Fruit fly (Drosophila melanogaster) whole organism, embryonic: ENCODE data around the gene CG13667.

ENCODE experiments used
- Asciz ChIP-seq: fragments of 200-800 bp; sonication (Bioruptor generic); optimal IDR thresholded peaks from 2 replicates; lab custom pipeline; 2017; ENCODE audit warnings: missing biosample characterization, mild to moderate bottlenecking, missing genetic modification characterization, missing genetic modification reagents
- Atf3 ChIP-seq: fragments of 200-800 bp; sonication (Bioruptor generic); optimal IDR thresholded peaks from 3 replicates; lab custom pipeline; 2016; ENCODE audit warnings: missing biosample characterization, missing genetic modification characterization
- CG11695 ChIP-seq: fragments of 200-800 bp; sonication (Bioruptor generic); IDR thresholded peaks from 3 replicates; pipeline ENCODE4 v1.3.6; 2022; ENCODE audit warnings: missing biosample characterization, missing genetic modification characterization
- CG12659 ChIP-seq: fragments of 200-800 bp; sonication (Bioruptor generic); optimal IDR thresholded peaks from 3 replicates; lab custom pipeline; 2017; ENCODE audit warnings: mild to moderate bottlenecking, missing biosample characterization, missing genetic modification reagents, missing genetic modification characterization
- CG16863 ChIP-seq: fragments of 200-800 bp; sonication (Bioruptor generic); optimal IDR thresholded peaks from 3 replicates; lab custom pipeline; 2016; ENCODE audit warnings: missing biosample characterization, missing genetic modification characterization
- CG17829 ChIP-seq: fragments of 200-800 bp; optimal IDR thresholded peaks from 2 replicates; lab custom pipeline; 2019; ENCODE audit warnings: missing biosample characterization, mild to moderate bottlenecking, missing genetic modification characterization, moderate library complexity
- CG18764 ChIP-seq: fragments of 200-800 bp; sonication (Bioruptor generic); optimal IDR thresholded peaks from 3 replicates; lab custom pipeline; 2016; ENCODE audit warnings: missing biosample characterization, missing genetic modification characterization
- CG32532 ChIP-seq: fragments of 200-800 bp; sonication (Bioruptor generic); IDR thresholded peaks from 2 replicates; pipeline ENCODE4 v1.3.6; 2022; ENCODE audit warnings: missing biosample characterization, missing genetic modification characterization
- CG32772 ChIP-seq: fragments of 200-800 bp; sonication (Bioruptor generic); IDR thresholded peaks from 2 replicates; pipeline ENCODE4 v1.3.6; 2022; ENCODE audit warnings: missing biosample characterization, missing genetic modification characterization
- CG34376 ChIP-seq: fragments of 200-800 bp; sonication (Bioruptor generic); optimal IDR thresholded peaks from 2 replicates; lab custom pipeline; 2018; ENCODE audit warnings: missing biosample characterization, mild to moderate bottlenecking, missing genetic modification characterization
- CG4617 ChIP-seq: fragments of 200-800 bp; sonication (Bioruptor generic); optimal IDR thresholded peaks from 3 replicates; lab custom pipeline; 2016; ENCODE audit warnings: missing biosample characterization, missing genetic modification characterization, borderline replicate concordance
- CG7745 ChIP-seq: fragments of 200-800 bp; sonication (Bioruptor generic); optimal IDR thresholded peaks from 2 replicates; lab custom pipeline; 2018; ENCODE audit warnings: missing biosample characterization, mild to moderate bottlenecking, missing genetic modification characterization, moderate library complexity
- CG7786 ChIP-seq: fragments of 200-800 bp; sonication (Bioruptor generic); optimal IDR thresholded peaks from 2 replicates; lab custom pipeline; 2016; ENCODE audit warnings: missing biosample characterization, missing genetic modification characterization
- CG8478 ChIP-seq: fragments of >200 bp; optimal IDR thresholded peaks from 2 replicates; lab custom pipeline; 2018
- CG8924 ChIP-seq: fragments of 200-800 bp; optimal IDR thresholded peaks from 3 replicates; lab custom pipeline; 2019; ENCODE audit warnings: missing biosample characterization, mild to moderate bottlenecking, missing genetic modification characterization, moderate library complexity
- CG8944 ChIP-seq: fragments of 200-800 bp; sonication (Bioruptor generic); optimal IDR thresholded peaks from 3 replicates; lab custom pipeline; 2016; ENCODE audit warnings: missing biosample characterization, missing genetic modification characterization
- CG9876 ChIP-seq: fragments of 200-800 bp; sonication (Bioruptor generic); optimal IDR thresholded peaks from 2 replicates; lab custom pipeline; 2016; ENCODE audit warnings: missing biosample characterization, missing genetic modification characterization
- CrebB ChIP-seq: fragments of 200-800 bp; sonication (Bioruptor generic); optimal IDR thresholded peaks from 3 replicates; lab custom pipeline; 2018; ENCODE audit warnings: missing biosample characterization, mild to moderate bottlenecking, missing genetic modification characterization
- Doc3 ChIP-seq: fragments of 200-800 bp; sonication (Bioruptor generic); IDR thresholded peaks from 3 replicates; pipeline ENCODE4 v1.3.6; 2022; ENCODE audit warnings: missing biosample characterization, missing genetic modification characterization; ENCODE audit not compliant: partially characterized antibody
- Drgx ChIP-seq: fragments of 200-800 bp; sonication (Bioruptor generic); IDR thresholded peaks from 2 replicates; pipeline ENCODE4 v1.3.6; 2022; ENCODE audit warnings: missing biosample characterization, missing genetic modification characterization
- Elba2 ChIP-seq: fragments of 200-800 bp; sonication (Bioruptor generic); optimal IDR thresholded peaks from 3 replicates; lab custom pipeline; 2016; ENCODE audit warnings: missing biosample characterization, missing genetic modification characterization
- Gsc ChIP-seq: fragments of 200-800 bp; sonication (Bioruptor generic); IDR thresholded peaks from 2 replicates; pipeline ENCODE4 v1.3.6; 2022; ENCODE audit warnings: missing biosample characterization, missing genetic modification characterization
- HLH54F ChIP-seq: fragments of 200-800 bp; sonication (Bioruptor generic); optimal IDR thresholded peaks from 3 replicates; lab custom pipeline; 2016; ENCODE audit warnings: missing biosample characterization, missing genetic modification characterization
- MTF-1 ChIP-seq: fragments of 200-800 bp; sonication (Bioruptor generic); optimal IDR thresholded peaks from 2 replicates; lab custom pipeline; 2018; ENCODE audit warnings: missing biosample characterization, mild to moderate bottlenecking, missing genetic modification characterization, borderline replicate concordance
- Max ChIP-seq: fragments of 200-800 bp; sonication (Bioruptor generic); optimal IDR thresholded peaks from 2 replicates; lab custom pipeline; 2016; ENCODE audit warnings: missing biosample characterization, mild to moderate bottlenecking, missing genetic modification characterization
- Med ChIP-seq: fragments of 200-800 bp; sonication (Bioruptor generic); peaks from one replicate; lab custom pipeline; 2016; ENCODE audit warnings: missing biosample characterization, missing genetic modification characterization, mild to moderate bottlenecking, inconsistent platforms, moderate library complexity
- Meics ChIP-seq: fragments of 200-800 bp; sonication (Bioruptor generic); optimal IDR thresholded peaks from 2 replicates; lab custom pipeline; 2017; ENCODE audit warnings: missing biosample characterization, mild to moderate bottlenecking, missing genetic modification characterization
- NFAT ChIP-seq: fragments of 200-800 bp; sonication (Bioruptor generic); IDR thresholded peaks from 2 replicates; pipeline ENCODE4 v1.3.6; 2022; ENCODE audit warnings: missing biosample characterization, missing genetic modification characterization
- NfI ChIP-seq: fragments of 200-800 bp; sonication (Bioruptor generic); optimal IDR thresholded peaks from 3 replicates; lab custom pipeline; 2018; ENCODE audit warnings: missing biosample characterization, mild to moderate bottlenecking, missing genetic modification characterization, moderate library complexity
- Six4 ChIP-seq: fragments of 200-800 bp; sonication (Bioruptor generic); optimal IDR thresholded peaks from 2 replicates; lab custom pipeline; 2016; ENCODE audit warnings: missing biosample characterization, missing genetic modification characterization
- Stat92E ChIP-seq, 3 experiments: fragments of >200 bp in 2 of 3; fragments of 200-800 bp in 1 of 3; sonication (Bioruptor generic) in 1 of 3; optimal IDR thresholded peaks; 2 replicates each; lab custom pipeline; 2017 to 2019; ENCODE audit warnings: missing biosample characterization in 3 of 3, missing genetic modification characterization in 3 of 3, mild to moderate bottlenecking in 1 of 3, moderate library complexity in 1 of 3
- Xrp1 ChIP-seq: fragments of 200-800 bp; sonication (Bioruptor generic); IDR thresholded peaks from 2 replicates; pipeline ENCODE4 v1.3.6; 2022; ENCODE audit warnings: missing biosample characterization, missing genetic modification characterization
- abd-A ChIP-seq: fragments of 200-800 bp; sonication (Bioruptor generic); optimal IDR thresholded peaks from 3 replicates; lab custom pipeline; 2019; ENCODE audit warnings: missing biosample characterization, mild to moderate bottlenecking, missing genetic modification characterization, moderate library complexity
- ara ChIP-seq: fragments of 200-800 bp; sonication (Bioruptor generic); IDR thresholded peaks from 2 replicates; pipeline ENCODE4 v1.3.6; 2022; ENCODE audit warnings: missing biosample characterization, missing genetic modification characterization
- ase ChIP-seq: fragments of 200-800 bp; sonication (Bioruptor generic); IDR thresholded peaks from 3 replicates; pipeline ENCODE4 v1.3.6; 2022; ENCODE audit warnings: missing biosample characterization, missing genetic modification characterization
- bcd ChIP-seq: fragments of 200-800 bp; sonication (Bioruptor generic); optimal IDR thresholded peaks from 2 replicates; lab custom pipeline; 2017; ENCODE audit warnings: missing biosample characterization, mild to moderate bottlenecking, missing genetic modification characterization
- caup ChIP-seq: fragments of 200-800 bp; sonication (Bioruptor generic); optimal IDR thresholded peaks from 3 replicates; lab custom pipeline; 2017; ENCODE audit warnings: missing biosample characterization, mild to moderate bottlenecking, missing genetic modification characterization, moderate library complexity; ENCODE audit not compliant: severe bottlenecking
- dysf ChIP-seq: fragments of 200-800 bp; sonication (Bioruptor generic); IDR thresholded peaks from 3 replicates; pipeline ENCODE4 v1.3.6; 2022; ENCODE audit warnings: missing biosample characterization, missing genetic modification characterization
- gem ChIP-seq: fragments of 200-800 bp; sonication (Bioruptor generic); optimal IDR thresholded peaks from 2 replicates; lab custom pipeline; 2019; ENCODE audit warnings: missing biosample characterization, mild to moderate bottlenecking, missing genetic modification characterization, moderate library complexity
- ken ChIP-seq: fragments of 200-800 bp; sonication (Bioruptor generic); IDR thresholded peaks from 3 replicates; pipeline ENCODE4 v1.3.6; 2022; ENCODE audit warnings: missing biosample characterization, missing genetic modification characterization
- lilli ChIP-seq: fragments of 200-800 bp; sonication (Bioruptor generic); optimal IDR thresholded peaks from 3 replicates; lab custom pipeline; 2016; ENCODE audit warnings: missing biosample characterization, missing genetic modification characterization
- p53 ChIP-seq: fragments of 200-800 bp; sonication (Bioruptor generic); optimal IDR thresholded peaks from 2 replicates; lab custom pipeline; 2016; ENCODE audit warnings: missing biosample characterization, missing genetic modification characterization
- phol ChIP-seq: fragments of 200-800 bp; sonication (Bioruptor generic); optimal IDR thresholded peaks from 3 replicates; lab custom pipeline; 2018; ENCODE audit warnings: missing biosample characterization, mild to moderate bottlenecking, missing genetic modification characterization, moderate library complexity
- repo ChIP-seq: fragments of 200-800 bp; sonication (Bioruptor generic); optimal IDR thresholded peaks from 2 replicates; lab custom pipeline; 2016; ENCODE audit warnings: missing biosample characterization, missing genetic modification characterization
- salm ChIP-seq: fragments of 200-800 bp; sonication (Bioruptor generic); optimal IDR thresholded peaks from 2 replicates; lab custom pipeline; 2018; ENCODE audit warnings: missing biosample characterization, mild to moderate bottlenecking, missing genetic modification characterization
- sc ChIP-seq, 3 experiments: fragments of >200 bp in 2 of 3; fragments of 200-800 bp in 1 of 3; sonication (Bioruptor generic) in 1 of 3; optimal IDR thresholded peaks; 2 replicates in 2 of 3; 3 replicates in 1 of 3; lab custom pipeline; 2017; ENCODE audit warnings: mild to moderate bottlenecking in 1 of 3, missing biosample characterization in 1 of 3, missing genetic modification characterization in 1 of 3, missing genetic modification reagents in 1 of 3
- sd ChIP-seq: fragments of 200-800 bp; sonication (Bioruptor generic); optimal IDR thresholded peaks from 3 replicates; lab custom pipeline; 2018; ENCODE audit warnings: missing biosample characterization, mild to moderate bottlenecking, missing genetic modification characterization, moderate library complexity
- tio ChIP-seq: fragments of 200-800 bp; sonication (Bioruptor generic); optimal IDR thresholded peaks from 2 replicates; lab custom pipeline; 2017; ENCODE audit warnings: missing biosample characterization, missing genetic modification characterization, inconsistent platforms
- trem ChIP-seq: fragments of 200-800 bp; optimal IDR thresholded peaks from 3 replicates; lab custom pipeline; 2019; ENCODE audit warnings: missing biosample characterization, mild to moderate bottlenecking, missing genetic modification characterization, moderate library complexity
- zfh1 ChIP-seq: fragments of 200-800 bp; sonication (Bioruptor generic); IDR thresholded peaks from 3 replicates; pipeline ENCODE4 v1.3.6; 2022; ENCODE audit warnings: missing biosample characterization, missing genetic modification characterization

CG13667 gene

DNA sequence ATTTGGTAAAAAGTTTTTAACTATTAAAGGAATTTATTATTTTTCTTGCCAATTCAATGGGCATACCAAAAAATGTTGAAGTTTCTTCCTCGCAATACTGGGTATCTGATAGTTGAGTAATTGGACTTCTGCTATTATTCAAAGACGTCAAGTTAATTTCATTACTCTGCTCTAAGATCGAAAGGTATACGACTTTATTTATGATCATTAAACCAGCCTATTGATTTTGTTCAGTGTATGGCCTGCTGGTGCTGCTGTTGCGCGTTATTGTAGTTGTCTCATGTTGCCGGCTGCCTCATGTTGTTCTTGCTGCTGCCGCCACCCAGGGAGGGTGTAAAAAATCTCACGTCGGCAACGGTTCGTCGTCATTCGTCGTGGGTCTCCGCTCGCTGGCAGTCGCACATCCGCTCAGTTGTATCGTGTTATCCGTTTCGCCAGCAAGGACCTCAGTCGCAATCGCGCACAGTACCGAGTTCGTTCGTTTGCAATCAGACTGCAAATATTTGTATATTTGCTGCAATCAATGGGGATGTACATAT lies 9.6 kb upstream of the CG13667 start, which contains the start of gene CG7120 (continued):
- TF ChIP-seq CG8944 (peak; percentile 11), ara (GFP tag; lab: Robert Waterston, UW) (peak; percentile 43), Doc3 (GFP tag; lab: Robert Waterston, UW) (no peak), NfI (GFP tag; lab: Kevin White, UChicago) (peak; percentile 45), HLH54F (peak; percentile 20), dysf (GFP tag; lab: Robert Waterston, UW) (0 out of 3 replicates have a peak, but pooled peaks have one; percentile 29), trem (peak; percentile 20), caup (GFP tag; lab: Kevin White, UChicago) (peak; percentile 26), p53 (GFP tag; lab: Kevin White, UChicago) (no peak), Stat92E (GFP tag; optimal IDR thresholded peaks at IDR 0.05; lab: Kevin White, UChicago) (no peak), CG18764 (GFP tag; lab: Kevin White, UChicago) (peak; percentile 24), CG32772 (GFP tag; lab: Robert Waterston, UW) (no peak), Med (peak; percentile 91), ase (GFP tag; lab: Robert Waterston, UW) (0 out of 3 replicates have a peak, but pooled peaks have one; percentile 49), Max (GFP tag; lab: Kevin White, UChicago) (peak; percentile 7), CG8924 (tag; lab: Kevin White, UChicago) (peak; percentile 33), CG7745 (tag; lab: Kevin White, UChicago) (no peak), tio (GFP tag; lab: Kevin White, UChicago) (peak; percentile 74), CG9876 (GFP tag; lab: Kevin White, UChicago) (no peak), CG32532 (GFP tag; lab: Robert Waterston, UW) (no peak), phol (peak; percentile 71), salm (tag; lab: Kevin White, UChicago) (peak; percentile 14), NFAT (GFP tag; lab: Robert Waterston, UW) (no peak), Elba2 (GFP tag; lab: Kevin White, UChicago) (no peak), MTF-1 (GFP tag; lab: Kevin White, UChicago) (peak; percentile 18), sd (no peak), gem (peak; percentile 63), sc (optimal IDR thresholded peaks at IDR 0.05; lab: Kevin White, UChicago) (no peak), sc (GFP tag; optimal IDR thresholded peaks at IDR 0.05; lab: Kevin White, UChicago) (peak; percentile 39), Xrp1 (GFP tag; lab: Robert Waterston, UW) (no peak; the same call in 1 of the 2 replicates), Atf3 (GFP tag; lab: Kevin White, UChicago) (no peak), ken (no peak), CG34376 (GFP tag; lab: Kevin White, UChicago) (no peak), Drgx (GFP tag; lab: Robert Waterston, UW) (no peak), CG12659 (GFP tag; lab: Kevin White, UChicago) (peak; percentile 16), CG4617 (GFP tag; lab: Kevin White, UChicago) (peak; percentile 9), CG11695 (peak; percentile 44; the same call in 2 of the 3 replicates), abd-A (tag; lab: Kevin White, UChicago) (no peak), Six4 (GFP tag; lab: Kevin White, UChicago) (peak; percentile 53), Gsc (GFP tag; lab: Robert Waterston, UW) (no peak), bcd (GFP tag; lab: Kevin White, UChicago) (peak; percentile 27), repo (GFP tag; lab: Kevin White, UChicago) (peak; percentile 6), lilli (GFP tag; lab: Kevin White, UChicago) (peak; percentile 52), CG17829 (tag; lab: Kevin White, UChicago) (peak; percentile 51), zfh1 (GFP tag; lab: Robert Waterston, UW) (peak; percentile 56; the same call in 2 of the 3 replicates), Meics (GFP tag; lab: Kevin White, UChicago) (peak; percentile 50), Asciz (no peak), CG8478 (lab: Kevin White, UChicago) (peak; percentile 45), CrebB (tag; lab: Kevin White, UChicago) (no peak), CG7786 (peak; percentile 42), CG16863 (GFP tag; lab: Kevin White, UChicago) (peak; percentile 51)
